Fruit fly (Drosophila melanogaster) whole organism, embryonic: Measurements from ENCODE around the gene CG32801.

Source experiments
- Adf1 ChIP-seq: fragments of 200-800 bp; sonication (Bioruptor generic); IDR thresholded peaks from 2 replicates; pipeline ENCODE4 v1.3.6; 2022; ENCODE audit warnings: missing biosample characterization, missing genetic modification characterization
- Awh ChIP-seq: fragments of 200-800 bp; sonication (Bioruptor generic); IDR thresholded peaks from 2 replicates; pipeline ENCODE4, ENCODE4 v1.3.6; 2022; ENCODE audit warnings: missing biosample characterization, missing genetic modification characterization
- B-H1 ChIP-seq: fragments of 200-800 bp; sonication (Bioruptor generic); IDR thresholded peaks from 3 replicates; pipeline ENCODE4 v1.3.6; 2022; ENCODE audit warnings: missing biosample characterization, missing genetic modification characterization
- CG10274 ChIP-seq: fragments of 200-800 bp; sonication (Bioruptor generic); optimal IDR thresholded peaks from 3 replicates; lab custom pipeline; 2017; ENCODE audit warnings: missing biosample characterization, mild to moderate bottlenecking, missing genetic modification characterization
- CG10366 ChIP-seq: fragments of 200-800 bp; sonication (Bioruptor generic); IDR thresholded peaks from 2 replicates; pipeline ENCODE4 v1.3.6; 2022; ENCODE audit warnings: missing biosample characterization, missing genetic modification characterization
- CG11504 ChIP-seq: fragments of 200-800 bp; sonication (Bioruptor generic); optimal IDR thresholded peaks from 3 replicates; lab custom pipeline; 2019; ENCODE audit warnings: missing biosample characterization, mild to moderate bottlenecking, missing genetic modification characterization, moderate library complexity
- CG2889 ChIP-seq: fragments of 200-800 bp; sonication (Bioruptor generic); IDR thresholded peaks from 3 replicates; pipeline ENCODE4 v1.3.6; 2022; ENCODE audit warnings: missing biosample characterization, missing genetic modification characterization
- CG3065 ChIP-seq: fragments of 200-800 bp; sonication (Bioruptor generic); optimal IDR thresholded peaks from 2 replicates; lab custom pipeline; 2016; ENCODE audit warnings: missing biosample characterization, missing genetic modification characterization
- CG3281 ChIP-seq: fragments of 200-800 bp; sonication (Bioruptor generic); optimal IDR thresholded peaks from 3 replicates; lab custom pipeline; 2017; ENCODE audit warnings: missing biosample characterization, mild to moderate bottlenecking, missing genetic modification characterization
- CG34422 ChIP-seq: fragments of 200-800 bp; sonication (Bioruptor generic); IDR thresholded peaks from 3 replicates; pipeline ENCODE4 v1.3.6; 2022; ENCODE audit warnings: missing biosample characterization, missing genetic modification characterization
- CG3726 ChIP-seq: fragments of 200-800 bp; sonication (Bioruptor generic); IDR thresholded peaks from 3 replicates; pipeline ENCODE4, ENCODE4 v1.3.6; 2022; ENCODE audit warnings: missing biosample characterization, missing genetic modification characterization
- CG4617 ChIP-seq: fragments of 200-800 bp; sonication (Bioruptor generic); optimal IDR thresholded peaks from 3 replicates; lab custom pipeline; 2016; ENCODE audit warnings: missing biosample characterization, missing genetic modification characterization, borderline replicate concordance
- CG6175 ChIP-seq: fragments of 200-800 bp; sonication (Bioruptor generic); IDR thresholded peaks from 3 replicates; pipeline ENCODE4 v1.3.6; 2022; ENCODE audit warnings: missing biosample characterization, missing genetic modification characterization
- CG7271 ChIP-seq: fragments of 200-800 bp; sonication (Bioruptor generic); optimal IDR thresholded peaks from 2 replicates; lab custom pipeline; 2018; ENCODE audit warnings: missing biosample characterization, mild to moderate bottlenecking, missing genetic modification characterization, moderate library complexity
- CG7372 ChIP-seq: fragments of 200-800 bp; sonication (Bioruptor generic); IDR thresholded peaks from 2 replicates; pipeline ENCODE4 v1.3.6; 2022; ENCODE audit warnings: missing biosample characterization, missing genetic modification characterization
- CG7556 ChIP-seq: fragments of 200-800 bp; sonication (Bioruptor generic); optimal IDR thresholded peaks from 2 replicates; lab custom pipeline; 2017; ENCODE audit warnings: missing biosample characterization, mild to moderate bottlenecking, missing genetic modification characterization
- CG7987 ChIP-seq: fragments of 200-800 bp; sonication (Bioruptor generic); optimal IDR thresholded peaks from 2 replicates; lab custom pipeline; 2018; ENCODE audit warnings: missing biosample characterization, mild to moderate bottlenecking, missing genetic modification characterization, moderate library complexity
- CG8388 ChIP-seq: fragments of 200-800 bp; sonication (Bioruptor generic); optimal IDR thresholded peaks from 2 replicates; lab custom pipeline; 2019; ENCODE audit warnings: missing biosample characterization, mild to moderate bottlenecking, missing genetic modification characterization, moderate library complexity
- CrebB ChIP-seq: fragments of 200-800 bp; sonication (Bioruptor generic); optimal IDR thresholded peaks from 3 replicates; lab custom pipeline; 2018; ENCODE audit warnings: missing biosample characterization, mild to moderate bottlenecking, missing genetic modification characterization
- D ChIP-seq, 2 experiments: fragments of 200-800 bp in 1 of 2; fragments of >200 bp in 1 of 2; sonication (Bioruptor generic) in 1 of 2; optimal IDR thresholded peaks; 2 replicates in 1 of 2; 3 replicates in 1 of 2; lab custom pipeline; 2017; ENCODE audit warnings: mild to moderate bottlenecking in 1 of 2, missing biosample characterization in 1 of 2, missing genetic modification characterization in 1 of 2, missing genetic modification reagents in 1 of 2
- Dbx ChIP-seq: fragments of 200-800 bp; sonication (Bioruptor generic); IDR thresholded peaks from 3 replicates; pipeline ENCODE4 v1.3.6; 2022; ENCODE audit warnings: missing biosample characterization, missing genetic modification characterization
- Dll ChIP-seq: fragments of 200-800 bp; sonication (Bioruptor generic); IDR thresholded peaks from 4 replicates; pipeline ENCODE4 v1.3.6; 2022; ENCODE audit warnings: missing biosample characterization, missing genetic modification characterization; ENCODE audit not compliant: partially characterized antibody
- Doc2 ChIP-seq: fragments of 200-800 bp; sonication (Bioruptor generic); IDR thresholded peaks from 2 replicates; pipeline ENCODE4 v1.3.6; 2022; ENCODE audit warnings: missing biosample characterization, missing genetic modification characterization
- Dp ChIP-seq: fragments of 200-800 bp; sonication (Bioruptor generic); optimal IDR thresholded peaks from 2 replicates; lab custom pipeline; 2018; ENCODE audit warnings: missing biosample characterization, mild to moderate bottlenecking, missing genetic modification characterization, moderate library complexity
- H15 ChIP-seq: fragments of 200-800 bp; sonication (Bioruptor generic); IDR thresholded peaks from 3 replicates; pipeline ENCODE4 v1.3.6; 2022; ENCODE audit warnings: missing biosample characterization, missing genetic modification characterization
- HmgD ChIP-seq: fragments of 200-800 bp; sonication (Bioruptor generic); optimal IDR thresholded peaks from 3 replicates; lab custom pipeline; 2016; ENCODE audit warnings: missing biosample characterization, missing genetic modification characterization
- Jarid2 ChIP-seq: fragments of 200-800 bp; sonication (Bioruptor generic); optimal IDR thresholded peaks from 3 replicates; lab custom pipeline; 2017; ENCODE audit warnings: mild to moderate bottlenecking, missing biosample characterization, missing genetic modification reagents, missing genetic modification characterization
- Kr ChIP-seq: fragments of 200-800 bp; sonication (Bioruptor generic); optimal IDR thresholded peaks from 2 replicates; lab custom pipeline; 2017; ENCODE audit warnings: missing biosample characterization, mild to moderate bottlenecking, missing genetic modification characterization
- Nf-YB ChIP-seq: fragments of 200-800 bp; sonication (Bioruptor generic); optimal IDR thresholded peaks from 3 replicates; lab custom pipeline; 2019; ENCODE audit warnings: missing biosample characterization, mild to moderate bottlenecking, missing genetic modification characterization, moderate library complexity
- YL-1 ChIP-seq: fragments of 200-800 bp; sonication (Bioruptor generic); optimal IDR thresholded peaks from 3 replicates; lab custom pipeline; 2017; ENCODE audit warnings: missing biosample characterization, mild to moderate bottlenecking, missing genetic modification characterization
- ab ChIP-seq: fragments of 200-800 bp; sonication (Bioruptor generic); optimal IDR thresholded peaks from 2 replicates; lab custom pipeline; 2016; ENCODE audit warnings: missing biosample characterization, missing genetic modification characterization
- ara ChIP-seq: fragments of 200-800 bp; sonication (Bioruptor generic); IDR thresholded peaks from 2 replicates; pipeline ENCODE4 v1.3.6; 2022; ENCODE audit warnings: missing biosample characterization, missing genetic modification characterization
- bowl ChIP-seq: fragments of 200-800 bp; sonication (Bioruptor generic); IDR thresholded peaks from 2 replicates; pipeline ENCODE4 v1.3.6; 2022; ENCODE audit warnings: missing biosample characterization, missing genetic modification characterization
- br ChIP-seq: fragments of >200 bp; optimal IDR thresholded peaks from 2 replicates; lab custom pipeline; 2017
- cas ChIP-seq: fragments of 200-800 bp; sonication (Bioruptor generic); IDR thresholded peaks from 2 replicates; pipeline ENCODE4 v1.3.6; 2022; ENCODE audit warnings: missing biosample characterization, missing genetic modification characterization
- dm ChIP-seq: fragments of 200-800 bp; sonication (Bioruptor generic); optimal IDR thresholded peaks from 3 replicates; lab custom pipeline; 2016; ENCODE audit warnings: missing biosample characterization, missing genetic modification characterization
- fd102C ChIP-seq: fragments of 200-800 bp; sonication (Bioruptor generic); optimal IDR thresholded peaks from 2 replicates; lab custom pipeline; 2018; ENCODE audit warnings: missing biosample characterization, mild to moderate bottlenecking, missing genetic modification characterization, moderate library complexity
- fd3F ChIP-seq: fragments of 200-800 bp; sonication (Bioruptor generic); optimal IDR thresholded peaks from 2 replicates; lab custom pipeline; 2018; ENCODE audit warnings: missing biosample characterization, mild to moderate bottlenecking, missing genetic modification characterization, moderate library complexity
- gce ChIP-seq: fragments of 200-800 bp; sonication (Bioruptor generic); IDR thresholded peaks from 3 replicates; pipeline ENCODE4 v1.3.6; 2022; ENCODE audit warnings: missing biosample characterization, missing genetic modification characterization
- gt ChIP-seq: fragments of 200-800 bp; sonication (Bioruptor generic); IDR thresholded peaks from 2 replicates; pipeline ENCODE4 v1.3.6; 2022; ENCODE audit warnings: missing biosample characterization, missing genetic modification characterization
- h ChIP-seq: fragments of >200 bp; optimal IDR thresholded peaks from 2 replicates; lab custom pipeline; 2017
- nau ChIP-seq: fragments of 200-800 bp; sonication (Bioruptor generic); optimal IDR thresholded peaks from 3 replicates; lab custom pipeline; 2017; ENCODE audit warnings: missing biosample characterization, mild to moderate bottlenecking, missing genetic modification characterization, missing genetic modification reagents
- odd ChIP-seq: fragments of 200-800 bp; sonication (Bioruptor generic); optimal IDR thresholded peaks from 2 replicates; lab custom pipeline; 2017; ENCODE audit warnings: missing biosample characterization, mild to moderate bottlenecking, missing genetic modification characterization
- rib ChIP-seq: fragments of 200-800 bp; sonication (Bioruptor generic); IDR thresholded peaks from 2 replicates; pipeline ENCODE4 v1.3.6; 2022; ENCODE audit warnings: missing biosample characterization, missing genetic modification characterization
- ro ChIP-seq: fragments of 200-800 bp; sonication (Bioruptor generic); IDR thresholded peaks from 2 replicates; pipeline ENCODE4 v1.3.6; 2022; ENCODE audit warnings: missing biosample characterization, missing genetic modification characterization
- ttk ChIP-seq: fragments of 200-800 bp; sonication (Bioruptor generic); IDR thresholded peaks from 2 replicates; pipeline ENCODE4 v2.1.2; 2022; ENCODE audit warnings: missing biosample characterization, missing genetic modification characterization
- tx ChIP-seq: fragments of 200-800 bp; sonication (Bioruptor generic); optimal IDR thresholded peaks from 2 replicates; lab custom pipeline; 2016; ENCODE audit warnings: missing biosample characterization, missing genetic modification characterization
- usp ChIP-seq: fragments of >200 bp; optimal IDR thresholded peaks from 2 replicates; lab custom pipeline; 2017; ENCODE audit warnings: missing biosample characterization, missing genetic modification characterization
- vvl ChIP-seq: fragments of 200-800 bp; sonication (Bioruptor generic); IDR thresholded peaks from 2 replicates; pipeline ENCODE4 v1.3.6; 2022; ENCODE audit warnings: missing biosample characterization, missing genetic modification characterization
- zen2 ChIP-seq: fragments of 200-800 bp; sonication (Bioruptor generic); IDR thresholded peaks from 3 replicates; pipeline ENCODE4 v1.3.6; 2022; ENCODE audit warnings: missing biosample characterization, missing genetic modification characterization; ENCODE audit not compliant: partially characterized antibody

Gene CG32801

DNA sequence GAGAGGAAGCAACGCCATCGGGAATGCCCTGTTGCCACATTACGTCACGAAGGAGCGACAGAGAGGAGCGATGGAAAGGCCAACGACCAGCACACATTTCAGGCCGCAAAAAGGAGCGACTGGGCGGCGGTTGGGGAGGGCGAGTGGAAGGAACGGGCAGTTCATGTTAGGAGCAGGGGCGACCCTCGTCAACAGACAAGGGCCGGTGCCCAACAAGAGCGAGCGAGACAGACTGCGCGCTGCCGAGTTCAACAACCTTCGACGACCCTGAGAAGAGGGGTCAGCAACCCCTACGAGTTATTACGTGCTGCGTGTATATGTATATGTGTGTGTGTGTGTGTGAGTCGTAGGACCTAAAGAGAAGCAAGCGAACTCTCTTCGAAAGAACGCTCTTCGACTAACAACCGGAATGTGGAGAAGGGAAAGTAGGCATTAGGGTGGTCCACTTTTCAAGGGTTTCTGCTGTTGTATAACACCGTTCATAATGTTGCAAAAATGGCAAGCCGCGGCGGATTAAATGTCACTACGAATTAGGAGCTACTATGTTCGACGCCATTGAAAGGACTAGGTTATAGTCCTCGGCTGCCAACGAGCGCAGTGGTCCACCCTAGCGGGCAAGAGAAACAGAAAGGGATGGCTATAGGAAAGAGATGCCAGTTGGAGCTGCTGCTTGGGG, 48.6 kb upstream of the CG32801 start (continued):
- peak; percentile 92 for TF ChIP-seq Dbx (GFP tag; lab: Robert Waterston, UW)
- peak; percentile 92 for TF ChIP-seq H15
- TF ChIP-seq CG3065: peak; percentile 92
- TF ChIP-seq Dp (GFP tag; lab: Kevin White, UChicago): peak; percentile 3
- peak; percentile 79 for TF ChIP-seq cas (GFP tag; lab: Robert Waterston, UW)
- TF ChIP-seq CG4617 (GFP tag; lab: Kevin White, UChicago): peak; percentile 91
- peak; percentile 94 for TF ChIP-seq odd (GFP tag; lab: Kevin White, UChicago)
- TF ChIP-seq Awh: peak; percentile 95
- peak; percentile 76 for TF ChIP-seq CG7372 (GFP tag; lab: Robert Waterston, UW)
- TF ChIP-seq Kr: peak; percentile 47
- TF ChIP-seq Doc2 (GFP tag; lab: Robert Waterston, UW): peak; percentile 21; the same call in 1 of the 2 replicates
- peak; percentile 95 for TF ChIP-seq CG34422
- peak; percentile 82 for TF ChIP-seq fd3F
- peak; percentile 87 for TF ChIP-seq HmgD (GFP tag; lab: Kevin White, UChicago)
- TF ChIP-seq Jarid2: peak; percentile 85
- no peak for TF ChIP-seq h
- TF ChIP-seq B-H1 (GFP tag; lab: Robert Waterston, UW): peak; percentile 86
- peak; percentile 94 for TF ChIP-seq gce (GFP tag; lab: Robert Waterston, UW)
- TF ChIP-seq CG8388: peak; percentile 95
- TF ChIP-seq ro (GFP tag; lab: Robert Waterston, UW): peak; percentile 72
- peak; percentile 90 for TF ChIP-seq ttk
- TF ChIP-seq ab (GFP tag; lab: Kevin White, UChicago): peak; percentile 85
- TF ChIP-seq dm: peak; percentile 88
- TF ChIP-seq Dll: no peak
- TF ChIP-seq nau: peak; percentile 94
- TF ChIP-seq CG3281: peak; percentile 95
- TF ChIP-seq CG10366: peak; percentile 89
- TF ChIP-seq vvl (GFP tag; lab: Robert Waterston, UW): peak; percentile 97
- peak; percentile 88 for TF ChIP-seq CG3726 (GFP tag; lab: Robert Waterston, UW)
- TF ChIP-seq br (lab: Kevin White, UChicago): no peak
- TF ChIP-seq CG6175 (GFP tag; lab: Robert Waterston, UW): peak; percentile 68; the same call in 1 of the 3 replicates
- TF ChIP-seq CG11504: peak; percentile 94
- peak; percentile 82 for TF ChIP-seq CG2889 (GFP tag; lab: Robert Waterston, UW)
- TF ChIP-seq CG7556 (GFP tag; lab: Kevin White, UChicago): peak; percentile 95
- TF ChIP-seq rib: peak; percentile 77
- TF ChIP-seq CG10274 (GFP tag; lab: Kevin White, UChicago): peak; percentile 84
- peak; percentile 96 for TF ChIP-seq ara (GFP tag; lab: Robert Waterston, UW)
- peak; percentile 93 for TF ChIP-seq CG7987 (GFP tag; lab: Kevin White, UChicago)
- peak; percentile 80 for TF ChIP-seq CG7271
- peak; percentile 93 for TF ChIP-seq CrebB
- no peak for TF ChIP-seq zen2 (GFP tag; lab: Robert Waterston, UW)
- peak; percentile 81 for TF ChIP-seq Nf-YB (GFP tag; lab: Kevin White, UChicago)
- peak; percentile 44 for TF ChIP-seq fd102C
- TF ChIP-seq bowl (GFP tag; lab: Robert Waterston, UW): peak; percentile 77; the same call in 1 of the 2 replicates
- TF ChIP-seq gt (GFP tag; lab: Robert Waterston, UW): peak; percentile 82
- no peak for TF ChIP-seq D (optimal IDR thresholded peaks at IDR 0.05; lab: Kevin White, UChicago)
- peak; percentile 96 for TF ChIP-seq D (GFP tag; optimal IDR thresholded peaks at IDR 0.05; lab: Kevin White, UChicago)
- TF ChIP-seq YL-1 (GFP tag; lab: Kevin White, UChicago): peak; percentile 65
- peak; percentile 9 for TF ChIP-seq usp (GFP tag; lab: Kevin White, UChicago)
- TF ChIP-seq tx (GFP tag; lab: Kevin White, UChicago): peak; percentile 90
- peak; percentile 42; the same call in 1 of the 2 replicates for TF ChIP-seq Adf1
